Worm (Caenorhabditis elegans) whole organism, L4 larva: Measurements from ENCODE around the gene R10F2.4.

Experiments
- F37D6.2 ChIP-seq: sonication (generic microtip); optimal IDR thresholded peaks from 2 replicates; lab custom pipeline; 2016; ENCODE audit warnings: mild to moderate bottlenecking, missing genetic modification characterization, missing compliant biosample characterization
- F44E2.7 ChIP-seq: fragments of 200-800 bp; sonication (Bioruptor generic); IDR thresholded peaks from 2 replicates; pipeline ENCODE4 v2.1.2; 2022; ENCODE audit warnings: missing genetic modification characterization, missing compliant biosample characterization
- aly-2 ChIP-seq: sonication (generic microtip); optimal IDR thresholded peaks from 2 replicates; lab custom pipeline; 2018; ENCODE audit warnings: missing biosample characterization, missing genetic modification characterization
- ama-1 ChIP-seq: fragments of 150-350 bp; optimal IDR thresholded peaks from 2 replicates; lab custom pipeline; 2014; ENCODE audit warnings: inconsistent platforms, mixed read lengths
- ceh-20 ChIP-seq: fragments of 200-800 bp; sonication (Bioruptor generic); IDR thresholded peaks from 2 replicates; pipeline ENCODE4 v1.3.6; 2022; ENCODE audit warnings: missing genetic modification reagents, missing genetic modification characterization, missing compliant biosample characterization
- ceh-28 ChIP-seq: fragments of 150-350 bp; optimal IDR thresholded peaks from 2 replicates; lab custom pipeline; 2014; ENCODE audit warnings: missing biosample characterization, missing genetic modification reagents, missing genetic modification characterization
- ceh-44 ChIP-seq: fragments of 200-800 bp; sonication (Bioruptor generic); IDR thresholded peaks from 2 replicates; pipeline ENCODE4 v1.3.6; 2022; ENCODE audit warnings: missing genetic modification reagents, missing genetic modification characterization, missing compliant biosample characterization
- ceh-62 ChIP-seq: sonication (generic microtip); optimal IDR thresholded peaks from 2 replicates; lab custom pipeline; 2017; ENCODE audit warnings: missing biosample characterization, missing genetic modification characterization
- ceh-82 ChIP-seq: sonication (generic microtip); optimal IDR thresholded peaks from 2 replicates; lab custom pipeline; 2017; ENCODE audit warnings: missing biosample characterization, missing genetic modification characterization
- ces-1 ChIP-seq: fragments of 150-350 bp; sonication (generic microtip); optimal IDR thresholded peaks from 4 replicates; lab custom pipeline; 2014; ENCODE audit warnings: missing biosample characterization, missing genetic modification reagents, missing genetic modification characterization
- ctbp-1 ChIP-seq: fragments of 200-800 bp; sonication (Bioruptor generic); IDR thresholded peaks from 2 replicates; pipeline ENCODE4 v1.3.6; 2022; ENCODE audit warnings: missing genetic modification reagents, missing genetic modification characterization, missing compliant biosample characterization
- daf-12 ChIP-seq: fragments of 150-350 bp; optimal IDR thresholded peaks from 2 replicates; lab custom pipeline; 2014; ENCODE audit warnings: missing biosample characterization, missing genetic modification reagents, missing genetic modification characterization
- daf-16 ChIP-seq, 3 experiments: sonication (generic microtip); optimal IDR thresholded peaks; 2 replicates each; lab custom pipeline; 2016 to 2017; ENCODE audit warnings: missing genetic modification characterization in 3 of 3, missing genetic modification reagents in 3 of 3, mild to moderate bottlenecking in 2 of 3, missing compliant biosample characterization in 2 of 3, missing biosample characterization in 1 of 3, moderate library complexity in 1 of 3
- daf-19 ChIP-seq: fragments of 200-800 bp; sonication (Bioruptor generic); conservative IDR thresholded peaks from 2 replicates; pipeline ENCODE4 v1.3.6; 2022; ENCODE audit warnings: missing genetic modification characterization, missing compliant biosample characterization
- dmd-6 ChIP-seq: fragments of 200-800 bp; sonication (Bioruptor generic); IDR thresholded peaks from 2 replicates; pipeline ENCODE4 v1.3.6; 2022; ENCODE audit warnings: missing genetic modification reagents, missing genetic modification characterization, missing compliant biosample characterization
- dpl-1 ChIP-seq: fragments of 150-350 bp; optimal IDR thresholded peaks from 2 replicates; lab custom pipeline; 2014; ENCODE audit warnings: missing biosample characterization, missing genetic modification reagents, missing genetic modification characterization
- duxl-1 ChIP-seq: sonication (generic microtip); optimal IDR thresholded peaks from 2 replicates; lab custom pipeline; 2016; ENCODE audit warnings: mild to moderate bottlenecking, missing genetic modification characterization, moderate library complexity, missing compliant biosample characterization; ENCODE audit not compliant: poor library complexity
- dve-1 ChIP-seq: sonication (generic microtip); optimal IDR thresholded peaks from 2 replicates; lab custom pipeline; 2017; ENCODE audit warnings: antibody characterized with exemption, mild to moderate bottlenecking, missing genetic modification characterization, missing compliant biosample characterization; ENCODE audit not compliant: insufficient read depth
- gei-8 ChIP-seq: fragments of 200-800 bp; sonication (Bioruptor generic); optimal IDR thresholded peaks from 2 replicates; lab custom pipeline; 2018; ENCODE audit warnings: mild to moderate bottlenecking, missing genetic modification characterization, missing compliant biosample characterization
- hif-1 ChIP-seq, 2 experiments: sonication (generic microtip); optimal IDR thresholded peaks; 2 replicates each; lab custom pipeline; 2016 to 2017; ENCODE audit warnings: missing compliant biosample characterization in 2 of 2, missing genetic modification characterization in 2 of 2, missing genetic modification reagents in 2 of 2, missing genotype in 2 of 2, mild to moderate bottlenecking in 1 of 2
- hlh-11 ChIP-seq: fragments of 200-800 bp; sonication (Bioruptor generic); optimal IDR thresholded peaks from 2 replicates; lab custom pipeline; 2018; ENCODE audit warnings: mild to moderate bottlenecking, missing genetic modification characterization, missing compliant biosample characterization
- hlh-30 ChIP-seq: sonication (generic microtip); optimal IDR thresholded peaks from 2 replicates; lab custom pipeline; 2017; ENCODE audit warnings: antibody characterized with exemption, mild to moderate bottlenecking, missing genetic modification characterization, missing compliant biosample characterization; ENCODE audit not compliant: insufficient read depth
- hmg-1.1 ChIP-seq: fragments of 200-800 bp; sonication (Bioruptor generic); IDR thresholded peaks from 2 replicates; pipeline ENCODE4 v1.3.6; 2022; ENCODE audit warnings: missing genetic modification reagents, missing genetic modification characterization, missing compliant biosample characterization
- lim-7 ChIP-seq: fragments of 200-800 bp; sonication (Bioruptor generic); IDR thresholded peaks from 2 replicates; pipeline ENCODE4 v1.3.6; 2022; ENCODE audit warnings: missing genetic modification characterization, missing compliant biosample characterization
- lin-29 ChIP-seq: fragments of 200-800 bp; sonication (Bioruptor generic); IDR thresholded peaks from 2 replicates; pipeline ENCODE4 v1.3.6; 2022; ENCODE audit warnings: missing genetic modification reagents, missing genetic modification characterization, missing compliant biosample characterization
- lsy-2 ChIP-seq, 2 experiments: fragments of 150-350 bp in 1 of 2; sonication (generic microtip) in 1 of 2; optimal IDR thresholded peaks; 2 replicates each; lab custom pipeline; 2014 to 2017; ENCODE audit warnings: missing biosample characterization in 2 of 2, missing genetic modification characterization in 2 of 2
- madf-5 ChIP-seq, 2 experiments: fragments of 200-800 bp; sonication (Bioruptor generic); IDR thresholded peaks; 2 replicates each; pipeline ENCODE4 v1.3.6; 2022; ENCODE audit warnings: missing compliant biosample characterization in 2 of 2, missing genetic modification characterization in 2 of 2
- mdl-1 ChIP-seq, 2 experiments: fragments of 150-350 bp in 1 of 2; sonication (generic microtip) in 1 of 2; optimal IDR thresholded peaks; 2 replicates each; lab custom pipeline; 2014 to 2017; ENCODE audit warnings: missing biosample characterization in 2 of 2, missing genetic modification characterization in 2 of 2
- mdt-29 ChIP-seq: fragments of 200-800 bp; sonication (Bioruptor generic); IDR thresholded peaks from 2 replicates; pipeline ENCODE4 v1.3.6; 2022; ENCODE audit warnings: missing genetic modification reagents, missing genetic modification characterization, missing compliant biosample characterization
- mes-2 ChIP-seq: sonication (generic microtip); optimal IDR thresholded peaks from 2 replicates; lab custom pipeline; 2016; ENCODE audit warnings: missing genotype, mild to moderate bottlenecking, missing genetic modification characterization, missing compliant biosample characterization; ENCODE audit not compliant: poor library complexity, severe bottlenecking
- mxl-3 ChIP-seq: fragments of 200-800 bp; sonication (Bioruptor generic); optimal IDR thresholded peaks from 2 replicates; lab custom pipeline; 2018; ENCODE audit warnings: mild to moderate bottlenecking, missing genetic modification characterization, missing compliant biosample characterization
- nhr-102 ChIP-seq: sonication (generic microtip); optimal IDR thresholded peaks from 2 replicates; lab custom pipeline; 2016; ENCODE audit warnings: mild to moderate bottlenecking, missing genetic modification characterization, moderate library complexity, missing compliant biosample characterization
- nhr-25 ChIP-seq: sonication (generic microtip); optimal IDR thresholded peaks from 2 replicates; lab custom pipeline; 2017; ENCODE audit warnings: missing genetic modification characterization, mild to moderate bottlenecking, missing compliant biosample characterization, antibody characterized with exemption, moderate library complexity, borderline replicate concordance; ENCODE audit not compliant: insufficient read depth
- nhr-28 ChIP-seq: fragments of 150-350 bp; optimal IDR thresholded peaks from 2 replicates; lab custom pipeline; 2014; ENCODE audit warnings: missing biosample characterization, missing genetic modification characterization
- nhr-41 ChIP-seq: fragments of 200-800 bp; sonication (Bioruptor generic); IDR thresholded peaks from 2 replicates; pipeline ENCODE4 v1.3.6; 2022; ENCODE audit warnings: missing genetic modification reagents, missing genetic modification characterization, missing compliant biosample characterization
- nhr-42 ChIP-seq: fragments of 200-800 bp; sonication (Bioruptor generic); IDR thresholded peaks from 2 replicates; pipeline ENCODE4 v1.3.6; 2022; ENCODE audit warnings: missing genetic modification characterization, missing compliant biosample characterization
- nhr-6 ChIP-seq: fragments of 150-350 bp; optimal IDR thresholded peaks from 2 replicates; lab custom pipeline; 2014; ENCODE audit warnings: missing biosample characterization, missing genetic modification characterization
- nhr-77 ChIP-seq: fragments of 150-350 bp; optimal IDR thresholded peaks from 2 replicates; lab custom pipeline; 2014; ENCODE audit warnings: missing biosample characterization, missing genetic modification characterization
- php-3 ChIP-seq: fragments of 200-800 bp; sonication (Bioruptor generic); IDR thresholded peaks from 2 replicates; pipeline ENCODE4 v1.3.6; 2022; ENCODE audit warnings: missing genetic modification reagents, missing genetic modification characterization, missing compliant biosample characterization
- rbr-2 ChIP-seq: sonication (generic microtip); optimal IDR thresholded peaks from 2 replicates; lab custom pipeline; 2016; ENCODE audit warnings: missing genotype, missing genetic modification characterization, missing compliant biosample characterization
- saeg-2 ChIP-seq: fragments of 200-800 bp; sonication (Bioruptor generic); IDR thresholded peaks from 2 replicates; pipeline ENCODE4 v1.3.6; 2022; ENCODE audit warnings: missing genetic modification reagents, missing genetic modification characterization, missing compliant biosample characterization
- sdz-12 ChIP-seq: fragments of 200-800 bp; sonication (Bioruptor generic); optimal IDR thresholded peaks from 2 replicates; lab custom pipeline; 2018; ENCODE audit warnings: mild to moderate bottlenecking, missing genetic modification characterization, missing compliant biosample characterization
- set-16 ChIP-seq: fragments of 200-800 bp; sonication (Bioruptor generic); IDR thresholded peaks from 2 replicates; pipeline ENCODE4 v1.3.6; 2022; ENCODE audit warnings: missing genetic modification reagents, missing genetic modification characterization, missing compliant biosample characterization
- snpc-4 ChIP-seq: fragments of 150-350 bp; optimal IDR thresholded peaks from 2 replicates; lab custom pipeline; 2014; ENCODE audit warnings: missing biosample characterization, missing genetic modification characterization
- spr-1 ChIP-seq: sonication (generic microtip); optimal IDR thresholded peaks from 2 replicates; lab custom pipeline; 2016; ENCODE audit warnings: mild to moderate bottlenecking, missing genetic modification characterization, missing compliant biosample characterization
- tra-1 ChIP-seq: fragments of 200-800 bp; sonication (Bioruptor generic); IDR thresholded peaks from 2 replicates; pipeline ENCODE4 v1.3.6; 2022; ENCODE audit warnings: missing genetic modification reagents, missing genetic modification characterization, missing compliant biosample characterization
- unc-130 ChIP-seq: sonication (generic microtip); optimal IDR thresholded peaks from 2 replicates; lab custom pipeline; 2016; ENCODE audit warnings: missing genetic modification reagents, missing genetic modification characterization, missing compliant biosample characterization
- unc-39 ChIP-seq: sonication (generic microtip); optimal IDR thresholded peaks from 2 replicates; lab custom pipeline; 2017; ENCODE audit warnings: missing biosample characterization, missing genetic modification characterization

The R10F2.4 gene

DNA sequence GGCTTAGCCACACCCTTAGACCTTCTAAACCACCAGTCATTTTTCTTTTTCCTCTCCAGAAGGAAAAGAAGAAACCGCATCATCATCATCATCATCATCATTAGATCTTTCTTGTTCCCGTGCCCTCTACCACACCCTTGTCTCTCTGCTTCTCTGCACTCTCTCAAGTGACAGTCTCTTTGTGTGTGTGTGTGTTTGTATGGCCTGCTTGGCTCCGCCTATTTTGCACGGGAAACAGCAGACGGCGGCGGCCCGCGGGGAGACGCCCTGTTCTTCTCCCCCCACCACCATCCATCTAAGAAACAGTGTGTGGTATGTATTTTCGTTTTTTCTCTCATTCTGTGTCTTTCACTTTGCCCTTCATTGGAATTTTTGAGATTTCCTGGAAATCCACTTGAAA, 51.1 kb downstream of the R10F2.4 start (continued):
- TF ChIP-seq daf-16 (GFP tag; optimal IDR thresholded peaks at IDR 0.05; lab: Kevin White, UChicago) = no peak
- TF ChIP-seq daf-16 (tag; optimal IDR thresholded peaks at IDR 0.05; lab: Kevin White, UChicago) = peak; percentile 49
- TF ChIP-seq nhr-41 = 0 out of 2 replicates have a peak, but pooled peaks have one; percentile 9
- no peak for TF ChIP-seq ceh-44 (GFP tag; lab: Robert Waterston, UW)
- TF ChIP-seq aly-2 (tag; lab: Kevin White, UChicago) = no peak
- TF ChIP-seq ceh-62 = no peak
- no peak for TF ChIP-seq ceh-28 (tag; lab: Kevin White, UChicago)
- no peak for TF ChIP-seq gei-8 (GFP tag; lab: Kevin White, UChicago)
- TF ChIP-seq lim-7 (GFP tag; lab: Robert Waterston, UW) = no peak
- TF ChIP-seq snpc-4 (tag; lab: Kevin White, UChicago) = no peak
- peak; percentile 80 for TF ChIP-seq dmd-6 (GFP tag; lab: Robert Waterston, UW)
- no peak for TF ChIP-seq unc-39 (tag; lab: Kevin White, UChicago)
- no peak for TF ChIP-seq lin-29
- TF ChIP-seq mxl-3 (GFP tag; lab: Kevin White, UChicago) = peak; percentile 89
- no peak for TF ChIP-seq ctbp-1 (GFP tag; lab: Robert Waterston, UW)
- TF ChIP-seq ceh-20 (GFP tag; lab: Robert Waterston, UW) = peak; percentile 9; the same call in 1 of the 2 replicates
- TF ChIP-seq mdt-29 (GFP tag; lab: Robert Waterston, UW) = no peak
- peak; percentile 33 for TF ChIP-seq nhr-102 (tag; lab: Kevin White, UChicago)
- peak; percentile 13 for TF ChIP-seq dpl-1
- no peak for TF ChIP-seq ceh-82 (tag; lab: Kevin White, UChicago)
- TF ChIP-seq daf-12 (tag; lab: Kevin White, UChicago) = no peak
- TF ChIP-seq ama-1 (lab: Kevin White, UChicago) = no peak
- TF ChIP-seq duxl-1 (tag; lab: Kevin White, UChicago) = no peak
- TF ChIP-seq nhr-77 (tag; lab: Kevin White, UChicago) = peak; percentile 71
- no peak for TF ChIP-seq ces-1 (GFP tag; lab: Kevin White, UChicago)
- peak; percentile 71 for TF ChIP-seq tra-1
- TF ChIP-seq rbr-2 (tag; lab: Kevin White, UChicago) = peak; percentile 9
- TF ChIP-seq F37D6.2 (tag; lab: Kevin White, UChicago) = no peak
- peak; percentile 49 for TF ChIP-seq spr-1 (tag; lab: Kevin White, UChicago)
- no peak for TF ChIP-seq madf-5 (GFP tag; IDR thresholded peaks at IDR 0.05; lab: Robert Waterston, UW)
- TF ChIP-seq sdz-12 (GFP tag; lab: Kevin White, UChicago) = no peak
- TF ChIP-seq nhr-25 (tag; lab: Kevin White, UChicago) = peak; percentile 38
- no peak for TF ChIP-seq daf-19 (GFP tag; lab: Robert Waterston, UW)
- TF ChIP-seq saeg-2 = no peak
- peak; percentile 55; the same call in 1 of the 2 replicates for TF ChIP-seq php-3
- TF ChIP-seq F44E2.7 = no peak
- TF ChIP-seq nhr-42 (GFP tag; lab: Robert Waterston, UW) = no peak
- TF ChIP-seq unc-130 = no peak
- no peak for TF ChIP-seq hif-1 (tag; optimal IDR thresholded peaks at IDR 0.05; lab: Kevin White, UChicago)
- TF ChIP-seq mes-2 (tag; lab: Kevin White, UChicago) = peak; percentile 62
- TF ChIP-seq nhr-28 (tag; lab: Kevin White, UChicago) = peak; percentile 98
- TF ChIP-seq hlh-30 = peak; percentile 95
- peak; percentile 75 for TF ChIP-seq dve-1 (tag; lab: Kevin White, UChicago)
- TF ChIP-seq nhr-6 (tag; lab: Kevin White, UChicago) = peak; percentile 31
- peak; percentile 33 to 94 for TF ChIP-seq mdl-1 (tag; optimal IDR thresholded peaks at IDR 0.05; lab: Kevin White, UChicago)
- TF ChIP-seq set-16 (GFP tag; lab: Robert Waterston, UW) = peak; percentile 55
- TF ChIP-seq hmg-1.1 = peak; percentile 39; the same call in 1 of the 2 replicates
- peak; percentile 96 for TF ChIP-seq hlh-11 (tag; lab: Kevin White, UChicago)
- TF ChIP-seq lsy-2 (tag; optimal IDR thresholded peaks at IDR 0.05; lab: Kevin White, UChicago) = peak in 1 of 2 experiments; percentile 59
